Fruit fly (Drosophila melanogaster) whole organism, adult: ENCODE data around the gene RfC4.
A peak's percentile ranks its signal among the peaks of the same experiment; 100 is the strongest.

ENCODE experiments used
- CG11617 ChIP-seq: fragments of 200-800 bp; sonication (Bioruptor generic); optimal IDR thresholded peaks from 2 replicates; lab custom pipeline; 2017; ENCODE audit warnings: mild to moderate bottlenecking, missing biosample characterization, missing genetic modification reagents, missing genetic modification characterization
- CG12768 ChIP-seq: fragments of 200-800 bp; sonication (Bioruptor generic); optimal IDR thresholded peaks from 2 replicates; lab custom pipeline; 2017; ENCODE audit warnings: missing biosample characterization, missing genetic modification characterization, mild to moderate bottlenecking, moderate library complexity, missing genetic modification reagents
- CG14711 ChIP-seq: fragments of 200-800 bp; sonication (Bioruptor generic); optimal IDR thresholded peaks from 2 replicates; lab custom pipeline; 2018; ENCODE audit warnings: missing biosample characterization, mild to moderate bottlenecking, missing genetic modification characterization, moderate library complexity
- CG1620 ChIP-seq: fragments of 200-800 bp; sonication (Bioruptor generic); optimal IDR thresholded peaks from 2 replicates; lab custom pipeline; 2016; ENCODE audit warnings: missing biosample characterization, missing genetic modification characterization
- CG33017 ChIP-seq: fragments of 200-800 bp; sonication (Bioruptor generic); optimal IDR thresholded peaks from 2 replicates; lab custom pipeline; 2018; ENCODE audit warnings: missing biosample characterization, mild to moderate bottlenecking, missing genetic modification characterization, moderate library complexity
- CG5204 ChIP-seq: fragments of 200-800 bp; sonication (Bioruptor generic); optimal IDR thresholded peaks from 2 replicates; lab custom pipeline; 2016; ENCODE audit warnings: missing biosample characterization, missing genetic modification characterization
- CG7045 ChIP-seq: fragments of 200-800 bp; sonication (Bioruptor generic); optimal IDR thresholded peaks from 2 replicates; lab custom pipeline; 2017; ENCODE audit warnings: missing biosample characterization, mild to moderate bottlenecking, missing genetic modification characterization
- CG7101 ChIP-seq: fragments of 200-800 bp; sonication (Bioruptor generic); optimal IDR thresholded peaks from 2 replicates; lab custom pipeline; 2018; ENCODE audit warnings: missing biosample characterization, mild to moderate bottlenecking, missing genetic modification characterization, moderate library complexity
- Clk ChIP-seq: fragments of 200-800 bp; sonication (Bioruptor generic); optimal IDR thresholded peaks from 2 replicates; lab custom pipeline; 2017; ENCODE audit warnings: missing biosample characterization, missing genetic modification characterization
- Crg-1 ChIP-seq: fragments of 200-800 bp; sonication (Bioruptor generic); optimal IDR thresholded peaks from 2 replicates; lab custom pipeline; 2016; ENCODE audit warnings: missing biosample characterization, missing genetic modification characterization
- Hr96 ChIP-seq: fragments of 200-800 bp; sonication (Bioruptor generic); optimal IDR thresholded peaks from 2 replicates; lab custom pipeline; 2016; ENCODE audit warnings: missing biosample characterization, missing genetic modification characterization
- Mnt ChIP-seq: fragments of 200-800 bp; sonication (Bioruptor generic); optimal IDR thresholded peaks from 2 replicates; lab custom pipeline; 2016; ENCODE audit warnings: missing biosample characterization, mild to moderate bottlenecking, missing genetic modification characterization
- bab1 ChIP-seq: fragments of 200-800 bp; sonication (Bioruptor generic); optimal IDR thresholded peaks from 3 replicates; lab custom pipeline; 2019; ENCODE audit warnings: missing biosample characterization, mild to moderate bottlenecking, missing genetic modification characterization, moderate library complexity
- cic ChIP-seq: fragments of 200-800 bp; sonication (Bioruptor generic); optimal IDR thresholded peaks from 2 replicates; lab custom pipeline; 2017; ENCODE audit warnings: missing biosample characterization, mild to moderate bottlenecking, missing genetic modification characterization, moderate library complexity
- cnc ChIP-seq, 2 experiments: fragments of >200 bp; optimal IDR thresholded peaks; 2 replicates each; lab custom pipeline; 2017
- kay ChIP-seq: fragments of 200-800 bp; sonication (Bioruptor generic); peaks from one replicate; lab custom pipeline; 2016; ENCODE audit warnings: missing biosample characterization, missing genetic modification characterization, borderline replicate concordance
- ovo ChIP-seq: fragments of 200-800 bp; sonication (Bioruptor generic); optimal IDR thresholded peaks from 2 replicates; lab custom pipeline; 2016; ENCODE audit warnings: missing biosample characterization, missing genetic modification characterization
- pad ChIP-seq: fragments of 200-800 bp; sonication (Bioruptor generic); optimal IDR thresholded peaks from 3 replicates; lab custom pipeline; 2017; ENCODE audit warnings: missing biosample characterization, missing genetic modification characterization, mild to moderate bottlenecking, moderate library complexity, missing genetic modification reagents
- tj ChIP-seq: fragments of 200-800 bp; sonication (Bioruptor generic); optimal IDR thresholded peaks from 3 replicates; lab custom pipeline; 2017; ENCODE audit warnings: missing biosample characterization, mild to moderate bottlenecking, missing genetic modification characterization, moderate library complexity
- toe ChIP-seq: fragments of 200-800 bp; sonication (Bioruptor generic); optimal IDR thresholded peaks from 2 replicates; lab custom pipeline; 2016; ENCODE audit warnings: missing biosample characterization, missing genetic modification characterization

Gene RfC4

dm6 chr3L:4132585-4132984 lies 3.3 kb downstream of the RfC4 start:
- TF ChIP-seq CG12768 (GFP tag; lab: Kevin White, UChicago) (peak; percentile 22), tj (no peak), Mnt (GFP tag; lab: Kevin White, UChicago) (no peak), cic (no peak), CG11617 (GFP tag; lab: Kevin White, UChicago) (no peak)

- TF ChIP-seq CG7045 (GFP tag; lab: Kevin White, UChicago) (no peak), CG5204 (GFP tag; lab: Kevin White, UChicago) (no peak), kay (GFP tag; lab: Kevin White, UChicago) (no peak), CG11617 (GFP tag; lab: Kevin White, UChicago) (no peak), CG12768 (GFP tag; lab: Kevin White, UChicago) (no peak), Mnt (GFP tag; lab: Kevin White, UChicago) (peak; percentile 54), CG7101 (tag; lab: Kevin White, UChicago) (no peak), CG1620 (no peak), pad (no peak), cic (peak; percentile 88), Clk (GFP tag; lab: Kevin White, UChicago) (no peak)
These were observed 5.1 kb downstream of the RfC4 start for dm6 chr3L:4130743-4131142.

dm6 chr3L:4128579-4128978 lies 7.3 kb downstream of the RfC4 start:
- TF ChIP-seq CG12768 (GFP tag; lab: Kevin White, UChicago) (no peak), CG7045 (GFP tag; lab: Kevin White, UChicago) (no peak), Hr96 (GFP tag; lab: Kevin White, UChicago) (no peak), CG5204 (GFP tag; lab: Kevin White, UChicago) (no peak), CG7101 (tag; lab: Kevin White, UChicago) (no peak), ovo (GFP tag; lab: Kevin White, UChicago) (no peak), Mnt (GFP tag; lab: Kevin White, UChicago) (no peak), Clk (GFP tag; lab: Kevin White, UChicago) (no peak), tj (no peak), CG11617 (GFP tag; lab: Kevin White, UChicago) (no peak), pad (no peak), cic (no peak), bab1 (GFP tag; lab: Kevin White, UChicago) (no peak), CG33017 (no peak)

dm6 chr3L:4125709-4126108 lies 10.1 kb downstream of the RfC4 start:
- TF ChIP-seq ovo (GFP tag; lab: Kevin White, UChicago) (no peak), CG7101 (tag; lab: Kevin White, UChicago) (no peak), CG7045 (GFP tag; lab: Kevin White, UChicago) (no peak), toe (GFP tag; lab: Kevin White, UChicago) (no peak), CG1620 (no peak), CG5204 (GFP tag; lab: Kevin White, UChicago) (no peak), CG14711 (tag; lab: Kevin White, UChicago) (no peak)

- peak; percentile 45 for TF ChIP-seq CG1620
- peak; percentile 55 for TF ChIP-seq CG14711 (tag; lab: Kevin White, UChicago)
- TF ChIP-seq CG11617 (GFP tag; lab: Kevin White, UChicago) = peak; percentile 25
- TF ChIP-seq ovo (GFP tag; lab: Kevin White, UChicago) = peak; percentile 55
- TF ChIP-seq cnc (optimal IDR thresholded peaks at IDR 0.05; lab: Kevin White, UChicago) = no peak
- peak; percentile 84 for TF ChIP-seq CG12768 (GFP tag; lab: Kevin White, UChicago)
- TF ChIP-seq bab1 (GFP tag; lab: Kevin White, UChicago) = peak; percentile 80
- peak; percentile 56 for TF ChIP-seq tj
- peak; percentile 1 for TF ChIP-seq Clk (GFP tag; lab: Kevin White, UChicago)
- peak; percentile 90 for TF ChIP-seq cic
- TF ChIP-seq Crg-1 (GFP tag; lab: Kevin White, UChicago) = peak; percentile 75
- peak; percentile 72 for TF ChIP-seq Hr96 (GFP tag; lab: Kevin White, UChicago)
- TF ChIP-seq toe (GFP tag; lab: Kevin White, UChicago) = no peak
- TF ChIP-seq kay (GFP tag; lab: Kevin White, UChicago) = peak; percentile 96
- TF ChIP-seq CG33017 = peak; percentile 78
- TF ChIP-seq CG5204 (GFP tag; lab: Kevin White, UChicago) = no peak
- peak; percentile 59 for TF ChIP-seq pad
- peak; percentile 83 for TF ChIP-seq CG7101 (tag; lab: Kevin White, UChicago)
- peak; percentile 68 for TF ChIP-seq Mnt (GFP tag; lab: Kevin White, UChicago)
- peak; percentile 53 for TF ChIP-seq CG7045 (GFP tag; lab: Kevin White, UChicago)
These were observed 13.6 kb downstream of the RfC4 start, which contains the start of gene Chd64 for dm6 chr3L:4122185-4122767. TSS of gene Chd64 (minus strand) at chr3L:4122388.

dm6 chr3L:4121589-4121988 lies 14.2 kb downstream of the RfC4 start:
- TF ChIP-seq CG33017 (no peak), kay (GFP tag; lab: Kevin White, UChicago) (peak; percentile 65)
